Fruit fly (Drosophila melanogaster): ENCODE results near the gene IntS11.

DNA sequence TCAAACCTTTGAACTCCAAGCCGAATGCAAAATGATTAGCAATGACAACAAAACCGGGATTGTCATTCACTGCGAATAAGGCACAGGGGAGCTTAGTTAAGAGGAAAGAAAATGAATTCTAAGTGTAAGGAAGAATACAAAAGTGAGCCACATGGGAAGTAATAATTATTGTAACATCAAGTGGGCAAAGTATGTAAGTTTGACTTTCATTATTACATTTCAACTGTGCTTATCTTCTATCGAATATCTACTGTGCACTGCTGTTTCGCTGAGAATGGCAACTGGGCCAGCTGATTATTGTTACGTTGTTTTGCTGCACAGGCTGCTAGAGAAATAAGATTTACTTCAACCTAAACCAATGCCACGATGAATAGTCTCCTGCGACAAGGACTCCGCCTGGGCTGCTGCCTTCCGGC, 8.5 kb upstream of the IntS11 start, which contains the start of the genes CG7601 and CIA30:
- TF ChIP-seq woc (GFP tag; optimal IDR thresholded peaks at IDR 0.05) (peak; percentile 100), sv (GFP tag; optimal IDR thresholded peaks at IDR 0.05) (peak; percentile 98), GATAd (GFP tag; optimal IDR thresholded peaks at IDR 0.05) (peak; percentile 94), foxo (GFP tag; optimal IDR thresholded peaks at IDR 0.05) (peak; percentile 96 to 99), h (GFP tag; optimal IDR thresholded peaks at IDR 0.05) (peak; percentile 99), usp (GFP tag; optimal IDR thresholded peaks at IDR 0.05) (no peak), Sp1 (GFP tag; optimal IDR thresholded peaks at IDR 0.05) (peak; percentile 98), sage (GFP tag; optimal IDR thresholded peaks at IDR 0.05) (peak; percentile 96), OdsH (GFP tag; optimal IDR thresholded peaks at IDR 0.05) (peak; percentile 98), Myc (optimal IDR thresholded peaks at IDR 0.05) (no peak), br (GFP tag; optimal IDR thresholded peaks at IDR 0.05) (peak; percentile 99), Dif (GFP tag; optimal IDR thresholded peaks at IDR 0.05; ENCODE audit: partially characterized antibody) (no peak), pan (optimal IDR thresholded peaks at IDR 0.05) (no peak), Abd-B (GFP tag; optimal IDR thresholded peaks at IDR 0.05) (no peak)

Measured in whole organism, wandering third instar larva.